Fruit fly (Drosophila melanogaster) whole organism, embryonic: Measurements from ENCODE around the gene Etfb.

ENCODE experiments used
- Blimp-1 ChIP-seq: fragments of 200-800 bp; sonication (Bioruptor generic); optimal IDR thresholded peaks from 3 replicates; lab custom pipeline; 2018; ENCODE audit warnings: missing biosample characterization, missing genetic modification characterization, mild to moderate bottlenecking, moderate library complexity, missing genetic modification reagents
- CG11504 ChIP-seq: fragments of 200-800 bp; sonication (Bioruptor generic); optimal IDR thresholded peaks from 3 replicates; lab custom pipeline; 2019; ENCODE audit warnings: missing biosample characterization, mild to moderate bottlenecking, missing genetic modification characterization, moderate library complexity
- CG14441 ChIP-seq: fragments of 200-800 bp; sonication (Bioruptor generic); IDR thresholded peaks from 2 replicates; pipeline ENCODE4 v1.3.6; 2022; ENCODE audit warnings: missing biosample characterization, missing genetic modification characterization
- CG1603 ChIP-seq: fragments of 200-800 bp; sonication (Bioruptor generic); optimal IDR thresholded peaks from 2 replicates; lab custom pipeline; 2019; ENCODE audit warnings: missing biosample characterization, mild to moderate bottlenecking, missing genetic modification characterization, moderate library complexity
- CG2129 ChIP-seq: fragments of 200-800 bp; sonication (Bioruptor generic); IDR thresholded peaks from 2 replicates; pipeline ENCODE4 v1.3.6; 2022; ENCODE audit warnings: missing biosample characterization, missing genetic modification characterization; ENCODE audit not compliant: partially characterized antibody
- CG2712 ChIP-seq: fragments of 200-800 bp; optimal IDR thresholded peaks from 3 replicates; lab custom pipeline; 2019; ENCODE audit warnings: missing biosample characterization, mild to moderate bottlenecking, missing genetic modification characterization, moderate library complexity
- CG3065 ChIP-seq: fragments of 200-800 bp; sonication (Bioruptor generic); optimal IDR thresholded peaks from 2 replicates; lab custom pipeline; 2016; ENCODE audit warnings: missing biosample characterization, missing genetic modification characterization
- CG34224 ChIP-seq: fragments of 200-800 bp; sonication (Bioruptor generic); IDR thresholded peaks from 3 replicates; pipeline ENCODE4 v1.3.6; 2022; ENCODE audit warnings: missing biosample characterization, missing genetic modification characterization; ENCODE audit not compliant: partially characterized antibody
- CG4617 ChIP-seq: fragments of 200-800 bp; sonication (Bioruptor generic); optimal IDR thresholded peaks from 3 replicates; lab custom pipeline; 2016; ENCODE audit warnings: missing biosample characterization, missing genetic modification characterization, borderline replicate concordance
- CG4820 ChIP-seq: fragments of 200-800 bp; sonication (Bioruptor generic); optimal IDR thresholded peaks from 3 replicates; lab custom pipeline; 2016; ENCODE audit warnings: missing biosample characterization, missing genetic modification characterization
- CG6272 ChIP-seq: fragments of 200-800 bp; sonication (Bioruptor generic); IDR thresholded peaks from 2 replicates; pipeline ENCODE4 v1.3.6; 2022; ENCODE audit warnings: missing biosample characterization, missing genetic modification characterization
- CG7357 ChIP-seq: fragments of 200-800 bp; sonication (Bioruptor generic); IDR thresholded peaks from 3 replicates; pipeline ENCODE4 v1.3.6; 2022; ENCODE audit warnings: missing biosample characterization, missing genetic modification characterization
- CG7839 ChIP-seq: fragments of 200-800 bp; sonication (Bioruptor generic); optimal IDR thresholded peaks from 3 replicates; lab custom pipeline; 2018; ENCODE audit warnings: missing biosample characterization, mild to moderate bottlenecking, missing genetic modification characterization, moderate library complexity
- CG9727 ChIP-seq: fragments of 200-800 bp; sonication (Bioruptor generic); optimal IDR thresholded peaks from 3 replicates; lab custom pipeline; 2017; ENCODE audit warnings: missing biosample characterization, mild to moderate bottlenecking, missing genetic modification characterization
- CG9797 ChIP-seq: fragments of 200-800 bp; sonication (Bioruptor generic); optimal IDR thresholded peaks from 3 replicates; lab custom pipeline; 2018; ENCODE audit warnings: missing biosample characterization, mild to moderate bottlenecking, missing genetic modification characterization
- Deaf1 ChIP-seq: fragments of 200-800 bp; optimal IDR thresholded peaks from 3 replicates; lab custom pipeline; 2019; ENCODE audit warnings: missing biosample characterization, mild to moderate bottlenecking, missing genetic modification characterization, moderate library complexity
- Dip3 ChIP-seq: fragments of 200-800 bp; sonication (Bioruptor generic); optimal IDR thresholded peaks from 3 replicates; lab custom pipeline; 2016; ENCODE audit warnings: missing biosample characterization, missing genetic modification characterization
- Dll ChIP-seq: fragments of 200-800 bp; sonication (Bioruptor generic); IDR thresholded peaks from 4 replicates; pipeline ENCODE4 v1.3.6; 2022; ENCODE audit warnings: missing biosample characterization, missing genetic modification characterization; ENCODE audit not compliant: partially characterized antibody
- Drgx ChIP-seq: fragments of 200-800 bp; sonication (Bioruptor generic); IDR thresholded peaks from 2 replicates; pipeline ENCODE4 v1.3.6; 2022; ENCODE audit warnings: missing biosample characterization, missing genetic modification characterization
- H15 ChIP-seq: fragments of 200-800 bp; sonication (Bioruptor generic); IDR thresholded peaks from 3 replicates; pipeline ENCODE4 v1.3.6; 2022; ENCODE audit warnings: missing biosample characterization, missing genetic modification characterization
- HLH3B ChIP-seq: fragments of 200-800 bp; sonication (Bioruptor generic); IDR thresholded peaks from 2 replicates; pipeline ENCODE4 v1.3.6; 2022; ENCODE audit warnings: missing biosample characterization, missing genetic modification characterization
- HmgD ChIP-seq: fragments of 200-800 bp; sonication (Bioruptor generic); optimal IDR thresholded peaks from 3 replicates; lab custom pipeline; 2016; ENCODE audit warnings: missing biosample characterization, missing genetic modification characterization
- Hr51 ChIP-seq, 2 experiments: fragments of 200-800 bp; sonication (Bioruptor generic); optimal IDR thresholded peaks; 2 replicates in 1 of 2; 3 replicates in 1 of 2; lab custom pipeline; 2016 to 2018; ENCODE audit warnings: missing biosample characterization in 2 of 2, missing genetic modification characterization in 2 of 2, mild to moderate bottlenecking in 1 of 2, moderate library complexity in 1 of 2
- MESR4 ChIP-seq: fragments of 200-800 bp; sonication (Bioruptor generic); optimal IDR thresholded peaks from 2 replicates; lab custom pipeline; 2018; ENCODE audit warnings: missing biosample characterization, mild to moderate bottlenecking, missing genetic modification characterization, moderate library complexity
- Med ChIP-seq: fragments of 200-800 bp; sonication (Bioruptor generic); peaks from one replicate; lab custom pipeline; 2016; ENCODE audit warnings: missing biosample characterization, missing genetic modification characterization, mild to moderate bottlenecking, inconsistent platforms, moderate library complexity
- Six4 ChIP-seq: fragments of 200-800 bp; sonication (Bioruptor generic); optimal IDR thresholded peaks from 2 replicates; lab custom pipeline; 2016; ENCODE audit warnings: missing biosample characterization, missing genetic modification characterization
- Tbp ChIP-seq: fragments of >200 bp; optimal IDR thresholded peaks from 2 replicates; lab custom pipeline; 2018; ENCODE audit warnings: missing biosample characterization, missing genetic modification characterization
- ara ChIP-seq: fragments of 200-800 bp; sonication (Bioruptor generic); IDR thresholded peaks from 2 replicates; pipeline ENCODE4 v1.3.6; 2022; ENCODE audit warnings: missing biosample characterization, missing genetic modification characterization
- chinmo ChIP-seq: fragments of 200-800 bp; sonication (Bioruptor generic); IDR thresholded peaks from 4 replicates; pipeline ENCODE4 v1.3.6; 2022; ENCODE audit warnings: missing biosample characterization, missing genetic modification characterization; ENCODE audit not compliant: partially characterized antibody
- crol ChIP-seq: fragments of 200-800 bp; sonication (Bioruptor generic); IDR thresholded peaks from 2 replicates; pipeline ENCODE4 v1.3.6; 2022; ENCODE audit warnings: missing biosample characterization, missing genetic modification characterization
- dan ChIP-seq: fragments of 200-800 bp; sonication (Bioruptor generic); IDR thresholded peaks from 2 replicates; pipeline ENCODE4 v1.3.6; 2022; ENCODE audit warnings: missing biosample characterization, missing genetic modification characterization
- danr ChIP-seq: fragments of 200-800 bp; sonication (Bioruptor generic); IDR thresholded peaks from 2 replicates; pipeline ENCODE4 v1.3.6; 2022; ENCODE audit warnings: missing biosample characterization, missing genetic modification characterization
- dimm ChIP-seq: fragments of 200-800 bp; sonication (Bioruptor generic); IDR thresholded peaks from 2 replicates; pipeline ENCODE4 v1.3.6; 2022; ENCODE audit warnings: missing biosample characterization, missing genetic modification characterization
- dmrt99B ChIP-seq: fragments of 200-800 bp; sonication (Bioruptor generic); optimal IDR thresholded peaks from 2 replicates; lab custom pipeline; 2018; ENCODE audit warnings: missing biosample characterization, mild to moderate bottlenecking, missing genetic modification characterization, moderate library complexity
- dpn ChIP-seq, 2 experiments: fragments of 200-800 bp; sonication (Bioruptor generic); optimal IDR thresholded peaks; 3 replicates each; lab custom pipeline; 2016; ENCODE audit warnings: missing biosample characterization in 2 of 2, missing genetic modification characterization in 2 of 2
- dysf ChIP-seq: fragments of 200-800 bp; sonication (Bioruptor generic); IDR thresholded peaks from 3 replicates; pipeline ENCODE4 v1.3.6; 2022; ENCODE audit warnings: missing biosample characterization, missing genetic modification characterization
- exex ChIP-seq: fragments of 200-800 bp; sonication (Bioruptor generic); optimal IDR thresholded peaks from 4 replicates; lab custom pipeline; 2018; ENCODE audit warnings: missing biosample characterization, mild to moderate bottlenecking, missing genetic modification characterization, moderate library complexity
- fd64A ChIP-seq: fragments of 200-800 bp; sonication (Bioruptor generic); optimal IDR thresholded peaks from 3 replicates; lab custom pipeline; 2018; ENCODE audit warnings: missing biosample characterization, mild to moderate bottlenecking, missing genetic modification characterization
- hkb ChIP-seq, 2 experiments: fragments of 200-800 bp in 1 of 2; fragments of >200 bp in 1 of 2; sonication (Bioruptor generic) in 1 of 2; IDR thresholded peaks in 1 of 2; optimal IDR thresholded peaks in 1 of 2; 2 replicates each; pipeline versions ENCODE4 v1.3.6 to Lab custom; 2017 to 2022; ENCODE audit warnings: missing biosample characterization in 1 of 2, missing genetic modification characterization in 1 of 2
- jing ChIP-seq: fragments of 200-800 bp; sonication (Bioruptor generic); optimal IDR thresholded peaks from 2 replicates; lab custom pipeline; 2018; ENCODE audit warnings: missing biosample characterization, mild to moderate bottlenecking, missing genetic modification characterization
- prd ChIP-seq, 3 experiments: fragments of >200 bp in 2 of 3; fragments of 200-800 bp in 1 of 3; sonication (Bioruptor generic) in 1 of 3; optimal IDR thresholded peaks in 2 of 3; IDR thresholded peaks in 1 of 3; 2 replicates in 2 of 3; 3 replicates in 1 of 3; pipeline versions ENCODE4 v1.3.6 to Lab custom; 2017 to 2022; ENCODE audit warnings: missing biosample characterization in 1 of 3, missing genetic modification characterization in 1 of 3
- pzg ChIP-seq: fragments of 200-800 bp; sonication (Bioruptor generic); optimal IDR thresholded peaks from 3 replicates; lab custom pipeline; 2018; ENCODE audit warnings: missing biosample characterization, mild to moderate bottlenecking, missing genetic modification characterization, moderate library complexity
- row ChIP-seq: fragments of 200-800 bp; sonication (Bioruptor generic); IDR thresholded peaks from 3 replicates; pipeline ENCODE4 v1.3.6; 2022; ENCODE audit warnings: missing biosample characterization, missing genetic modification characterization
- sens ChIP-seq: fragments of 200-800 bp; sonication (Bioruptor generic); peaks from one replicate; lab custom pipeline; 2016; ENCODE audit warnings: missing biosample characterization, missing genetic modification characterization
- slbo ChIP-seq: fragments of 200-800 bp; sonication (Bioruptor generic); IDR thresholded peaks from 2 replicates; pipeline ENCODE4 v1.3.6; 2022; ENCODE audit warnings: missing biosample characterization, missing genetic modification characterization
- sug ChIP-seq: fragments of 200-800 bp; optimal IDR thresholded peaks from 2 replicates; lab custom pipeline; 2019; ENCODE audit warnings: missing biosample characterization, mild to moderate bottlenecking, missing genetic modification characterization, moderate library complexity
- tgo ChIP-seq: fragments of 200-800 bp; sonication (Bioruptor generic); IDR thresholded peaks from 3 replicates; pipeline ENCODE4 v1.3.6; 2022; ENCODE audit warnings: missing biosample characterization, missing genetic modification characterization
- vfl ChIP-seq: fragments of 200-800 bp; sonication (Bioruptor generic); optimal IDR thresholded peaks from 2 replicates; lab custom pipeline; 2016; ENCODE audit warnings: missing biosample characterization, missing genetic modification characterization
- vvl ChIP-seq: fragments of 200-800 bp; sonication (Bioruptor generic); IDR thresholded peaks from 2 replicates; pipeline ENCODE4 v1.3.6; 2022; ENCODE audit warnings: missing biosample characterization, missing genetic modification characterization

Etfb gene

dm6 chr3R:29758129-29758733, 44.5 kb downstream of the Etfb start (continued):
- peak; percentile 25; the same call in 1 of the 3 replicates for TF ChIP-seq tgo
- TF ChIP-seq dpn (GFP tag; optimal IDR thresholded peaks at IDR 0.05; lab: Kevin White, UChicago), result no peak
- no peak for TF ChIP-seq CG34224 (GFP tag; lab: Robert Waterston, UW)
- no peak for TF ChIP-seq CG9797 (GFP tag; lab: Kevin White, UChicago)
- no peak for TF ChIP-seq CG4617 (GFP tag; lab: Kevin White, UChicago)
- no peak for TF ChIP-seq hkb (optimal IDR thresholded peaks at IDR 0.05; lab: Kevin White, UChicago)
- TF ChIP-seq hkb (GFP tag; IDR thresholded peaks at IDR 0.05; lab: Robert Waterston, UW), result 0 out of 2 replicates have a peak, but pooled peaks have one; percentile 20
- peak; percentile 11 for TF ChIP-seq dmrt99B (tag; lab: Kevin White, UChicago)
- no peak for TF ChIP-seq Deaf1
- TF ChIP-seq H15 (GFP tag; lab: Robert Waterston, UW), result no peak
- TF ChIP-seq jing (GFP tag; lab: Kevin White, UChicago), result no peak
- peak; percentile 43 for TF ChIP-seq slbo (GFP tag; lab: Robert Waterston, UW)
- peak; percentile 25 for TF ChIP-seq sens (GFP tag; lab: Kevin White, UChicago)
- TF ChIP-seq HmgD (GFP tag; lab: Kevin White, UChicago), result no peak
- TF ChIP-seq CG6272 (GFP tag; lab: Robert Waterston, UW), result no peak
- TF ChIP-seq CG9727, result no peak
- TF ChIP-seq Dll (GFP tag; lab: Robert Waterston, UW), result no peak
- TF ChIP-seq Hr51 (GFP tag; optimal IDR thresholded peaks at IDR 0.05; lab: Kevin White, UChicago), result peak in 1 of 2 experiments; percentile 39
- peak; percentile 15 for TF ChIP-seq Med
- 0 out of 3 replicates have a peak, but pooled peaks have one; percentile 8 for TF ChIP-seq dysf
- peak; percentile 78 for TF ChIP-seq Drgx (GFP tag; lab: Robert Waterston, UW)
- no peak for TF ChIP-seq Blimp-1
- TF ChIP-seq fd64A, result no peak
- peak; percentile 31 for TF ChIP-seq CG11504
- no peak for TF ChIP-seq ara (GFP tag; lab: Robert Waterston, UW)
- TF ChIP-seq Tbp, result no peak
- TF ChIP-seq MESR4 (GFP tag; lab: Kevin White, UChicago), result no peak
- peak; percentile 49; the same call in 1 of the 2 replicates for TF ChIP-seq vvl (GFP tag; lab: Robert Waterston, UW)
- TF ChIP-seq CG7357 (GFP tag; lab: Robert Waterston, UW), result no peak
- TF ChIP-seq HLH3B (GFP tag; lab: Robert Waterston, UW), result peak; percentile 22; the same call in 1 of the 2 replicates
- no peak for TF ChIP-seq CG2712 (tag; lab: Kevin White, UChicago)
- no peak for TF ChIP-seq vfl (GFP tag; lab: Kevin White, UChicago)
- TF ChIP-seq exex (tag; lab: Kevin White, UChicago), result no peak
- peak; percentile 53 for TF ChIP-seq row
- TF ChIP-seq chinmo, result no peak
- peak; percentile 22 for TF ChIP-seq CG1603 (tag; lab: Kevin White, UChicago)
- TF ChIP-seq dimm, result no peak
- TF ChIP-seq CG14441 (GFP tag; lab: Robert Waterston, UW), result no peak
- TF ChIP-seq Six4, result no peak
- TF ChIP-seq CG7839 (tag; lab: Kevin White, UChicago), result peak; percentile 33
- TF ChIP-seq Dip3, result no peak
- no peak for TF ChIP-seq CG4820
- TF ChIP-seq CG2129 (GFP tag; lab: Robert Waterston, UW), result no peak
- TF ChIP-seq crol (GFP tag; lab: Robert Waterston, UW), result peak; percentile 81
- TF ChIP-seq sug (tag; lab: Kevin White, UChicago), result no peak
- TF ChIP-seq dan (GFP tag; lab: Robert Waterston, UW), result 0 out of 2 replicates have a peak, but pooled peaks have one; percentile 4
- TF ChIP-seq pzg (GFP tag; lab: Kevin White, UChicago), result no peak
- no peak for TF ChIP-seq danr (GFP tag; lab: Robert Waterston, UW)
- no peak for TF ChIP-seq CG3065 (GFP tag; lab: Kevin White, UChicago)
- no peak for TF ChIP-seq prd (optimal IDR thresholded peaks at IDR 0.05; lab: Kevin White, UChicago)
- TF ChIP-seq prd (GFP tag; IDR thresholded peaks at IDR 0.05; lab: Robert Waterston, UW), result 0 out of 3 replicates have a peak, but pooled peaks have one; percentile 20
